Fruit fly (Drosophila melanogaster) whole organism: ENCODE results near the gene DnaJ-1.

Source experiments
- CG8478 ChIP-seq: fragments of >200 bp; optimal IDR thresholded peaks from 2 replicates; lab custom pipeline; 2018; ENCODE audit warnings: inconsistent platforms
- Dll ChIP-seq: fragments of >200 bp; optimal IDR thresholded peaks from 2 replicates; lab custom pipeline; 2017
- EcR ChIP-seq, 2 experiments: fragments of >200 bp; optimal IDR thresholded peaks; 2 replicates each; lab custom pipeline; 2017; ENCODE audit warnings: missing biosample characterization in 2 of 2, missing genetic modification characterization in 2 of 2, missing genetic modification reagents in 2 of 2
- pan ChIP-seq: fragments of >200 bp; optimal IDR thresholded peaks from 2 replicates; lab custom pipeline; 2017
- psq ChIP-seq: fragments of >200 bp; optimal IDR thresholded peaks from 2 replicates; lab custom pipeline; 2017
- usp ChIP-seq: fragments of >200 bp; optimal IDR thresholded peaks from 2 replicates; lab custom pipeline; 2017; ENCODE audit warnings: missing biosample characterization, missing genetic modification characterization, mixed read lengths

Gene DnaJ-1

dm6 chr3L:5751740-5752579, at the start of gene DnaJ-1:
TSS of gene DnaJ-1 (minus strand) at chr3L:5752189.
- TF ChIP-seq Dll (lab: Kevin White, UChicago) (no peak), EcR (GFP tag; optimal IDR thresholded peaks at IDR 0.05; lab: Kevin White, UChicago) (no peak), usp (GFP tag; lab: Kevin White, UChicago) (no peak), psq (lab: Kevin White, UChicago) (no peak), CG8478 (lab: Kevin White, UChicago) (no peak), pan (no peak)

dm6 chr3L:5797274-5797673, 45.3 kb upstream of the DnaJ-1 start:
- TF ChIP-seq psq (lab: Kevin White, UChicago): no peak
- TF ChIP-seq Dll (lab: Kevin White, UChicago): no peak
- TF ChIP-seq EcR (GFP tag; optimal IDR thresholded peaks at IDR 0.05; lab: Kevin White, UChicago): no peak
- TF ChIP-seq CG8478 (lab: Kevin White, UChicago): no peak
- no peak for TF ChIP-seq usp (GFP tag; lab: Kevin White, UChicago)
- TF ChIP-seq pan: no peak

- TF ChIP-seq psq (lab: Kevin White, UChicago) (no peak), Dll (lab: Kevin White, UChicago) (no peak), EcR (GFP tag; optimal IDR thresholded peaks at IDR 0.05; lab: Kevin White, UChicago) (no peak), pan (no peak), CG8478 (lab: Kevin White, UChicago) (no peak), usp (GFP tag; lab: Kevin White, UChicago) (no peak)
Observed at dm6 chr3L:5796493-5796998, 44.6 kb upstream of the DnaJ-1 start, which contains the start of gene Tektin-C. TSS of gene Tektin-C (minus strand) at chr3L:5796543.

dm6 chr3L:5793967-5794366, 42.0 kb upstream of the DnaJ-1 start, which contains the start of gene Bre1:
TSS of gene Bre1 (minus strand) at chr3L:5794192.
- no peak for TF ChIP-seq CG8478 (lab: Kevin White, UChicago)
- TF ChIP-seq psq (lab: Kevin White, UChicago): no peak
- no peak for TF ChIP-seq EcR (GFP tag; optimal IDR thresholded peaks at IDR 0.05; lab: Kevin White, UChicago)
- no peak for TF ChIP-seq usp (GFP tag; lab: Kevin White, UChicago)
- TF ChIP-seq pan: no peak
- no peak for TF ChIP-seq Dll (lab: Kevin White, UChicago)

dm6 chr3L:5789663-5790062, 37.7 kb upstream of the DnaJ-1 start:
- TF ChIP-seq CG8478 (lab: Kevin White, UChicago) (no peak), psq (lab: Kevin White, UChicago) (no peak)

- TF ChIP-seq psq (lab: Kevin White, UChicago) (no peak), EcR (GFP tag; optimal IDR thresholded peaks at IDR 0.05; lab: Kevin White, UChicago) (no peak), usp (GFP tag; lab: Kevin White, UChicago) (no peak), pan (no peak), CG8478 (lab: Kevin White, UChicago) (no peak), Dll (lab: Kevin White, UChicago) (no peak)
Observed at dm6 chr3L:5788823-5789222, 36.8 kb upstream of the DnaJ-1 start.

- no peak for TF ChIP-seq usp (GFP tag; lab: Kevin White, UChicago)
Observed at dm6 chr3L:5787476-5787875, 35.5 kb upstream of the DnaJ-1 start.

- no peak for TF ChIP-seq CG8478 (lab: Kevin White, UChicago)
- TF ChIP-seq usp (GFP tag; lab: Kevin White, UChicago): no peak
- TF ChIP-seq psq (lab: Kevin White, UChicago): no peak
- no peak for TF ChIP-seq EcR (GFP tag; optimal IDR thresholded peaks at IDR 0.05; lab: Kevin White, UChicago)
- TF ChIP-seq pan: no peak
- no peak for TF ChIP-seq Dll (lab: Kevin White, UChicago)
Observed at dm6 chr3L:5786604-5787003, 34.6 kb upstream of the DnaJ-1 start, which contains the start of gene Cralbp. TSS of gene Cralbp (minus strand) at chr3L:5786718.

- TF ChIP-seq Dll (lab: Kevin White, UChicago): no peak
- TF ChIP-seq psq (lab: Kevin White, UChicago): no peak
- no peak for TF ChIP-seq EcR (GFP tag; optimal IDR thresholded peaks at IDR 0.05; lab: Kevin White, UChicago)
- TF ChIP-seq pan: no peak
- no peak for TF ChIP-seq usp (GFP tag; lab: Kevin White, UChicago)
- TF ChIP-seq CG8478 (lab: Kevin White, UChicago): no peak
Observed at dm6 chr3L:5785237-5786062, 33.5 kb upstream of the DnaJ-1 start.

dm6 chr3L:5779476-5780401, 27.8 kb upstream of the DnaJ-1 start, which contains the start of the genes Myt1, PGRP-LD and Pmi:
TSS of gene Myt1 (minus strand) at chr3L:5779591.
TSS of gene PGRP-LD (plus strand) at chr3L:5780051.
TSS of gene Pmi (plus strand) at chr3L:5780051.
- TF ChIP-seq psq (lab: Kevin White, UChicago): no peak

dm6 chr3L:5777114-5777513, 25.1 kb upstream of the DnaJ-1 start, which contains the start of gene vito:
TSS of gene vito (minus strand) at chr3L:5777333.
- TF ChIP-seq CG8478 (lab: Kevin White, UChicago): no peak
